Worm (Caenorhabditis elegans): Measurements from ENCODE around the gene gmeb-1.

DNA sequence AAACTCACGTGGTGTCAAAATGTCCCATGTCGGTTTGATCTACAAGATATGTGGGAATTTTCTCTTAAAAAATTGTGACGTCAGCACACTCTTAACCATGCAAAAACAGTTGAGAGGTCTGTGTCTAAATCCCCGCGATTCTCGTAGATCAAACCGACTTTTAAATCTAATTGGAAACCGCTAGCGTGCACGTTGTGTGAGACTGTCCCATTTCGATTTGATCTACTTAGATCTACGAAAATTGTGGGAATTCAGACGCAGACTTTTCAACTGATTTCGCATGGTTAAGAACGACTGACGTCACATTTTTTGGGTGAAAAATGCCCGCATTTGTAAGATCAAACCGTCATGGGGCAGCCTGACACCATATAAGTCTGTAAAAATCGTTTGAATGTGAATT lies 38.5 kb downstream of the gmeb-1 start:
- no peak for TF ChIP-seq hmg-4 (GFP tag; optimal IDR thresholded peaks at IDR 0.05)
- TF ChIP-seq tbx-37 (GFP tag; conservative IDR thresholded peaks at IDR 0.05), result no peak
